Worm (Caenorhabditis elegans) whole organism, L4 larva: ENCODE results near the gene C56E6.4.

Experiments
- D1046.2 ChIP-seq: fragments of 200-800 bp; sonication (Bioruptor generic); IDR thresholded peaks from 2 replicates; pipeline ENCODE4 v1.3.6; 2022; ENCODE audit warnings: missing genetic modification characterization, missing compliant biosample characterization
- F26F4.8 ChIP-seq: fragments of 200-800 bp; sonication (Bioruptor generic); conservative IDR thresholded peaks from 2 replicates; pipeline ENCODE4 v1.3.6; 2022; ENCODE audit warnings: missing genetic modification characterization, missing compliant biosample characterization
- F37D6.2 ChIP-seq: sonication (generic microtip); optimal IDR thresholded peaks from 2 replicates; lab custom pipeline; 2016; ENCODE audit warnings: mild to moderate bottlenecking, missing genetic modification characterization, missing compliant biosample characterization
- F44E2.7 ChIP-seq: fragments of 200-800 bp; sonication (Bioruptor generic); IDR thresholded peaks from 2 replicates; pipeline ENCODE4 v2.1.2; 2022; ENCODE audit warnings: missing genetic modification characterization, missing compliant biosample characterization
- T20F7.1 ChIP-seq: fragments of 200-800 bp; sonication (Bioruptor generic); optimal IDR thresholded peaks from 2 replicates; lab custom pipeline; 2018; ENCODE audit warnings: mild to moderate bottlenecking, missing genetic modification characterization, missing compliant biosample characterization
- T26A8.4 ChIP-seq: fragments of 200-800 bp; sonication (Bioruptor generic); IDR thresholded peaks from 2 replicates; pipeline ENCODE4 v1.3.6; 2022; ENCODE audit warnings: missing genetic modification characterization, missing compliant biosample characterization
- Y48G9A.11 ChIP-seq: fragments of 200-800 bp; sonication (Bioruptor generic); IDR thresholded peaks from 2 replicates; pipeline ENCODE4 v1.3.6; 2022; ENCODE audit warnings: missing genetic modification reagents, missing genetic modification characterization, missing compliant biosample characterization
- Y75B8A.6 ChIP-seq: fragments of 200-800 bp; sonication (Bioruptor generic); IDR thresholded peaks from 2 replicates; pipeline ENCODE4 v1.3.6; 2022; ENCODE audit warnings: missing genetic modification reagents, missing genetic modification characterization, missing compliant biosample characterization
- ama-1 ChIP-seq: fragments of 150-350 bp; optimal IDR thresholded peaks from 2 replicates; lab custom pipeline; 2014; ENCODE audit warnings: inconsistent platforms, mixed read lengths
- arid-1 ChIP-seq: fragments of 200-800 bp; sonication (Bioruptor generic); conservative IDR thresholded peaks from 2 replicates; pipeline ENCODE4 v1.3.6; 2022; ENCODE audit warnings: missing genetic modification reagents, missing genetic modification characterization, missing compliant biosample characterization
- attf-4 ChIP-seq: sonication (generic microtip); optimal IDR thresholded peaks from 3 replicates; lab custom pipeline; 2017; ENCODE audit warnings: missing biosample characterization, missing genetic modification characterization
- ceh-28 ChIP-seq: fragments of 150-350 bp; optimal IDR thresholded peaks from 2 replicates; lab custom pipeline; 2014; ENCODE audit warnings: missing biosample characterization, missing genetic modification reagents, missing genetic modification characterization
- ceh-62 ChIP-seq: sonication (generic microtip); optimal IDR thresholded peaks from 2 replicates; lab custom pipeline; 2017; ENCODE audit warnings: missing biosample characterization, missing genetic modification characterization
- ces-1 ChIP-seq: fragments of 150-350 bp; sonication (generic microtip); optimal IDR thresholded peaks from 4 replicates; lab custom pipeline; 2014; ENCODE audit warnings: missing biosample characterization, missing genetic modification reagents, missing genetic modification characterization
- daf-16 ChIP-seq, 3 experiments: sonication (generic microtip); optimal IDR thresholded peaks; 2 replicates each; lab custom pipeline; 2016 to 2017; ENCODE audit warnings: missing genetic modification characterization in 3 of 3, missing genetic modification reagents in 3 of 3, mild to moderate bottlenecking in 2 of 3, missing compliant biosample characterization in 2 of 3, missing biosample characterization in 1 of 3, moderate library complexity in 1 of 3
- daf-19 ChIP-seq: fragments of 200-800 bp; sonication (Bioruptor generic); conservative IDR thresholded peaks from 2 replicates; pipeline ENCODE4 v1.3.6; 2022; ENCODE audit warnings: missing genetic modification characterization, missing compliant biosample characterization
- daf-8 ChIP-seq: fragments of 200-800 bp; sonication (Bioruptor generic); IDR thresholded peaks from 2 replicates; pipeline ENCODE4 v1.3.6; 2022; ENCODE audit warnings: missing genetic modification characterization, missing compliant biosample characterization
- dmd-9 ChIP-seq: fragments of 200-800 bp; sonication (Bioruptor generic); IDR thresholded peaks from 2 replicates; pipeline ENCODE4 v1.3.6; 2022; ENCODE audit warnings: missing genetic modification reagents, missing genetic modification characterization, missing compliant biosample characterization
- egl-27 ChIP-seq: sonication (generic microtip); optimal IDR thresholded peaks from 3 replicates; lab custom pipeline; 2017; ENCODE audit warnings: missing biosample characterization, missing genetic modification reagents, missing genetic modification characterization
- hlh-11 ChIP-seq: fragments of 200-800 bp; sonication (Bioruptor generic); optimal IDR thresholded peaks from 2 replicates; lab custom pipeline; 2018; ENCODE audit warnings: mild to moderate bottlenecking, missing genetic modification characterization, missing compliant biosample characterization
- hlh-30 ChIP-seq: sonication (generic microtip); optimal IDR thresholded peaks from 2 replicates; lab custom pipeline; 2017; ENCODE audit warnings: antibody characterized with exemption, mild to moderate bottlenecking, missing genetic modification characterization, missing compliant biosample characterization; ENCODE audit not compliant: insufficient read depth
- hmg-1.1 ChIP-seq: fragments of 200-800 bp; sonication (Bioruptor generic); IDR thresholded peaks from 2 replicates; pipeline ENCODE4 v1.3.6; 2022; ENCODE audit warnings: missing genetic modification reagents, missing genetic modification characterization, missing compliant biosample characterization
- lim-7 ChIP-seq: fragments of 200-800 bp; sonication (Bioruptor generic); IDR thresholded peaks from 2 replicates; pipeline ENCODE4 v1.3.6; 2022; ENCODE audit warnings: missing genetic modification characterization, missing compliant biosample characterization
- lin-15B ChIP-seq: fragments of 150-350 bp; sonication (generic microtip); optimal IDR thresholded peaks from 3 replicates; lab custom pipeline; 2014; ENCODE audit warnings: missing biosample characterization, missing genetic modification characterization
- lin-38 ChIP-seq: fragments of 200-800 bp; sonication (Bioruptor generic); IDR thresholded peaks from 2 replicates; pipeline ENCODE4 v1.3.6; 2022; ENCODE audit warnings: missing genetic modification reagents, missing genetic modification characterization, missing compliant biosample characterization
- madf-5 ChIP-seq, 2 experiments: fragments of 200-800 bp; sonication (Bioruptor generic); IDR thresholded peaks; 2 replicates each; pipeline ENCODE4 v1.3.6; 2022; ENCODE audit warnings: missing compliant biosample characterization in 2 of 2, missing genetic modification characterization in 2 of 2
- mdl-1 ChIP-seq, 2 experiments: fragments of 150-350 bp in 1 of 2; sonication (generic microtip) in 1 of 2; optimal IDR thresholded peaks; 2 replicates each; lab custom pipeline; 2014 to 2017; ENCODE audit warnings: missing biosample characterization in 2 of 2, missing genetic modification characterization in 2 of 2
- mep-1 ChIP-seq: fragments of 150-350 bp; sonication (generic microtip); optimal IDR thresholded peaks from 3 replicates; lab custom pipeline; 2014; ENCODE audit warnings: missing biosample characterization, missing genetic modification characterization
- mes-2 ChIP-seq: sonication (generic microtip); optimal IDR thresholded peaks from 2 replicates; lab custom pipeline; 2016; ENCODE audit warnings: missing genotype, mild to moderate bottlenecking, missing genetic modification characterization, missing compliant biosample characterization; ENCODE audit not compliant: poor library complexity, severe bottlenecking
- mxl-2 ChIP-seq: fragments of 200-800 bp; sonication (Bioruptor generic); conservative IDR thresholded peaks from 2 replicates; pipeline ENCODE4 v1.3.6; 2022; ENCODE audit warnings: missing genetic modification reagents, missing genetic modification characterization, missing compliant biosample characterization
- mxl-3 ChIP-seq: fragments of 200-800 bp; sonication (Bioruptor generic); optimal IDR thresholded peaks from 2 replicates; lab custom pipeline; 2018; ENCODE audit warnings: mild to moderate bottlenecking, missing genetic modification characterization, missing compliant biosample characterization
- nhr-102 ChIP-seq: sonication (generic microtip); optimal IDR thresholded peaks from 2 replicates; lab custom pipeline; 2016; ENCODE audit warnings: mild to moderate bottlenecking, missing genetic modification characterization, moderate library complexity, missing compliant biosample characterization
- nhr-42 ChIP-seq: fragments of 200-800 bp; sonication (Bioruptor generic); IDR thresholded peaks from 2 replicates; pipeline ENCODE4 v1.3.6; 2022; ENCODE audit warnings: missing genetic modification characterization, missing compliant biosample characterization
- nhr-6 ChIP-seq: fragments of 150-350 bp; optimal IDR thresholded peaks from 2 replicates; lab custom pipeline; 2014; ENCODE audit warnings: missing biosample characterization, missing genetic modification characterization
- rbr-2 ChIP-seq: sonication (generic microtip); optimal IDR thresholded peaks from 2 replicates; lab custom pipeline; 2016; ENCODE audit warnings: missing genotype, missing genetic modification characterization, missing compliant biosample characterization
- saeg-2 ChIP-seq: fragments of 200-800 bp; sonication (Bioruptor generic); IDR thresholded peaks from 2 replicates; pipeline ENCODE4 v1.3.6; 2022; ENCODE audit warnings: missing genetic modification reagents, missing genetic modification characterization, missing compliant biosample characterization
- sdz-12 ChIP-seq: fragments of 200-800 bp; sonication (Bioruptor generic); optimal IDR thresholded peaks from 2 replicates; lab custom pipeline; 2018; ENCODE audit warnings: mild to moderate bottlenecking, missing genetic modification characterization, missing compliant biosample characterization
- skn-1 ChIP-seq: fragments of 150-350 bp; optimal IDR thresholded peaks from 2 replicates; lab custom pipeline; 2014; ENCODE audit warnings: missing biosample characterization, missing genetic modification characterization
- snpc-1.2 ChIP-seq: fragments of 200-800 bp; sonication (Bioruptor generic); IDR thresholded peaks from 2 replicates; pipeline ENCODE4 v1.3.6; 2022; ENCODE audit warnings: missing genetic modification reagents, missing genetic modification characterization, missing compliant biosample characterization
- snpc-4 ChIP-seq: fragments of 150-350 bp; optimal IDR thresholded peaks from 2 replicates; lab custom pipeline; 2014; ENCODE audit warnings: missing biosample characterization, missing genetic modification characterization
- spr-1 ChIP-seq: sonication (generic microtip); optimal IDR thresholded peaks from 2 replicates; lab custom pipeline; 2016; ENCODE audit warnings: mild to moderate bottlenecking, missing genetic modification characterization, missing compliant biosample characterization
- tra-1 ChIP-seq: fragments of 200-800 bp; sonication (Bioruptor generic); IDR thresholded peaks from 2 replicates; pipeline ENCODE4 v1.3.6; 2022; ENCODE audit warnings: missing genetic modification reagents, missing genetic modification characterization, missing compliant biosample characterization
- unc-130 ChIP-seq: sonication (generic microtip); optimal IDR thresholded peaks from 2 replicates; lab custom pipeline; 2016; ENCODE audit warnings: missing genetic modification reagents, missing genetic modification characterization, missing compliant biosample characterization
- unc-39 ChIP-seq: sonication (generic microtip); optimal IDR thresholded peaks from 2 replicates; lab custom pipeline; 2017; ENCODE audit warnings: missing biosample characterization, missing genetic modification characterization
- unc-62 ChIP-seq, 3 experiments: fragments of 150-350 bp in 1 of 3; sonication (generic microtip); optimal IDR thresholded peaks in 2 of 3; peaks in 1 of 3; 1 replicate in 1 of 3; 2 replicates in 2 of 3; lab custom pipeline; 2014 to 2017; ENCODE audit warnings: missing biosample characterization in 3 of 3, missing genetic modification characterization in 3 of 3, missing genetic modification reagents in 3 of 3, missing genotype in 1 of 3
- zfp-2 ChIP-seq: sonication (generic microtip); optimal IDR thresholded peaks from 2 replicates; lab custom pipeline; 2016; ENCODE audit warnings: mild to moderate bottlenecking, missing genetic modification characterization, missing compliant biosample characterization
- zfp-3 ChIP-seq: fragments of 200-800 bp; sonication (Bioruptor generic); conservative IDR thresholded peaks from 2 replicates; pipeline ENCODE4 v1.3.6; 2022; ENCODE audit warnings: missing genetic modification reagents, missing genetic modification characterization, missing compliant biosample characterization
- zip-11 ChIP-seq: fragments of 200-800 bp; sonication (Bioruptor generic); IDR thresholded peaks from 2 replicates; pipeline ENCODE4 v1.3.6; 2022; ENCODE audit warnings: missing genetic modification characterization, missing compliant biosample characterization
- ztf-11 ChIP-seq: fragments of 150-350 bp; optimal IDR thresholded peaks from 2 replicates; lab custom pipeline; 2014; ENCODE audit warnings: missing biosample characterization, missing genetic modification characterization

The C56E6.4 gene

ce11 chrII:6491817-6492452, 36.6 kb downstream of the C56E6.4 start, which contains the start of the genes T28D9.11 and T28D9.1 (continued):
- TF ChIP-seq hlh-30 (tag; lab: Kevin White, UChicago) (peak; percentile 22), dmd-9 (GFP tag; lab: Robert Waterston, UW) (no peak), saeg-2 (GFP tag; lab: Robert Waterston, UW) (no peak), ama-1 (no peak), F37D6.2 (peak; percentile 71), nhr-42 (GFP tag; lab: Robert Waterston, UW) (peak; percentile 60; the same call in 1 of the 2 replicates), ces-1 (GFP tag; lab: Kevin White, UChicago) (no peak), mes-2 (tag; lab: Kevin White, UChicago) (peak; percentile 61), F44E2.7 (GFP tag; lab: Robert Waterston, UW) (0 out of 2 replicates have a peak, but pooled peaks have one; percentile 56), Y75B8A.6 (GFP tag; lab: Robert Waterston, UW) (no peak), ceh-62 (tag; lab: Kevin White, UChicago) (no peak), egl-27 (tag; lab: Kevin White, UChicago) (no peak), zfp-3 (GFP tag; lab: Robert Waterston, UW) (no peak), tra-1 (GFP tag; lab: Robert Waterston, UW) (no peak), spr-1 (tag; lab: Kevin White, UChicago) (peak; percentile 4), daf-19 (GFP tag; lab: Robert Waterston, UW) (no peak), hmg-1.1 (GFP tag; lab: Robert Waterston, UW) (peak; percentile 81), daf-8 (GFP tag; lab: Robert Waterston, UW) (no peak), mep-1 (tag; lab: Kevin White, UChicago) (peak; percentile 85), ceh-28 (no peak), D1046.2 (0 out of 2 replicates have a peak, but pooled peaks have one; percentile 35), nhr-102 (tag; lab: Kevin White, UChicago) (no peak), unc-62 (GFP tag; optimal IDR thresholded peaks at IDR 0.05 in 1 of 2; lab: Kevin White, UChicago) (peak in 1 of 2 experiments; percentile 48), unc-62 (tag; optimal IDR thresholded peaks at IDR 0.05; lab: Kevin White, UChicago) (no peak), madf-5 (GFP tag; IDR thresholded peaks at IDR 0.05; lab: Robert Waterston, UW) (0 out of 4 replicates have a peak, but pooled peaks of 1 of the 2 experiments have one; percentile 32), sdz-12 (no peak), T20F7.1 (GFP tag; lab: Kevin White, UChicago) (no peak), mxl-2 (GFP tag; lab: Robert Waterston, UW) (no peak), snpc-1.2 (0 out of 2 replicates have a peak, but pooled peaks have one; percentile 23), zip-11 (GFP tag; lab: Robert Waterston, UW) (no peak), rbr-2 (tag; lab: Kevin White, UChicago) (peak; percentile 64), ztf-11 (tag; lab: Kevin White, UChicago) (no peak), unc-130 (GFP tag; lab: Kevin White, UChicago) (no peak), arid-1 (GFP tag; lab: Robert Waterston, UW) (no peak), unc-39 (tag; lab: Kevin White, UChicago) (no peak), mxl-3 (GFP tag; lab: Kevin White, UChicago) (peak; percentile 69), skn-1 (tag; lab: Kevin White, UChicago) (no peak), T26A8.4 (GFP tag; lab: Robert Waterston, UW) (0 out of 2 replicates have a peak, but pooled peaks have one; percentile 40), lim-7 (peak; percentile 71), F26F4.8 (GFP tag; lab: Robert Waterston, UW) (no peak), lin-38 (GFP tag; lab: Robert Waterston, UW) (peak; percentile 44), lin-15B (no peak), mdl-1 (tag; optimal IDR thresholded peaks at IDR 0.05; lab: Kevin White, UChicago) (peak in 1 of 2 experiments; percentile 27), nhr-6 (no peak), hlh-11 (tag; lab: Kevin White, UChicago) (peak; percentile 77), attf-4 (tag; lab: Kevin White, UChicago) (no peak), daf-16 (GFP tag; optimal IDR thresholded peaks at IDR 0.05; lab: Kevin White, UChicago) (no peak), daf-16 (tag; optimal IDR thresholded peaks at IDR 0.05; lab: Kevin White, UChicago) (no peak), snpc-4 (tag; lab: Kevin White, UChicago) (peak; percentile 65), zfp-2 (tag; lab: Kevin White, UChicago) (no peak), Y48G9A.11 (GFP tag; lab: Robert Waterston, UW) (no peak)
